Worm (Caenorhabditis elegans) whole organism, L4/young adult: Measurements from ENCODE around the gene dnj-9.
A peak's percentile ranks its signal among the peaks of the same experiment; 100 is the strongest.
"Not testable (repeated sequence)": the region's sequence is repeated elsewhere in the genome, so short reads cannot be mapped to it uniquely, and the experiment has no call there.

Experiments used
- W03F9.2 ChIP-seq: fragments of 150-350 bp; optimal IDR thresholded peaks from 2 replicates; lab custom pipeline; 2014; ENCODE audit warnings: missing biosample characterization, missing genetic modification characterization
- dao-5 ChIP-seq: sonication (generic microtip); optimal IDR thresholded peaks from 2 replicates; lab custom pipeline; 2016; ENCODE audit warnings: missing genotype, missing genetic modification characterization, moderate library complexity, missing compliant biosample characterization
- him-1 ChIP-seq: sonication (generic microtip); optimal IDR thresholded peaks from 2 replicates; lab custom pipeline; 2016; ENCODE audit warnings: missing genotype, missing genetic modification reagents, missing genetic modification characterization, missing compliant biosample characterization

Gene dnj-9

ce11 chrII:4851594-4852106 is at the start of gene dnj-9:
Gene dnj-9 (plus strand): TSS chrII:4852056.
- TF ChIP-seq dao-5 (tag; lab: Kevin White, UChicago) (no peak), W03F9.2 (tag; lab: Kevin White, UChicago) (peak; percentile 97), him-1 (tag; lab: Kevin White, UChicago) (peak; percentile 92)

DNA sequence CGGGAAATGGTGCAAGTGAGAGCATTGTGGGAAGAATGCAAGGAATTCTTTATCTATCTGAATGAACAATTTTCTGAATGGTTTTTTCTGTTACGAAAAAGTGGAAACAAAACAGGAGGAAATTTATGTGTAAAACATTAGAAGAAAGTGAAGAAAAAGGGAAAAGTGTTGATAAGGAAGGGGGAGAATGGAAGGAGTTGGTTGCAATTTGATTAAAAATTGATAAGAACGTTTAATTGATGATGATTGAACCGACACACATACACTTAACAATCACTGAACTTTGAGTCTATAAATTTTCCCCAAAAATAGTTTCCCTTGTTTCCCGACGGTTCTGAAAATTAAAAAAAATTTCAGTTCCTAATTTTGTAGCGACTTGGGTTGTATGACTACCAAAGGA is 48.9 kb upstream of the dnj-9 start:
- no peak for TF ChIP-seq dao-5 (tag; lab: Kevin White, UChicago)

DNA sequence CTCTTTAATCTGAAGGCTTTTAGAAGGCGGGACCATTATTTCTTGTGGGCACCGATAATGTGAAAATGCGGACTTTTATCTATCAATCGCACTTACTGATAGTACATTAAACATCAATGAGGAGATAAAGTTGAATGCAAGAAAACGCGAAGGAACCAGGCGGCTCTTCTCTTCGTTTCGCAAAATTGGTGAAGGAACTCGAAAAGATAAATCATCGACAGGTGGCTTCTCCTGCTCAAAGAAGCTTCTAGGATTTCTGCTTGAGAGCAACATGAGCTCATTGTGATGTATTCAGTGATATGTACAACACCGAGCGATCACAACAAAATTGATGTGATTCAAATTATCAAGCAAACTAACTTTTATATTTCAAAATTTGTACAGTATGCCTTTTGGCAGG is 46.1 kb upstream of the dnj-9 start:
- TF ChIP-seq W03F9.2 (tag; lab: Kevin White, UChicago) (no peak), him-1 (tag; lab: Kevin White, UChicago) (no peak), dao-5 (tag; lab: Kevin White, UChicago) (no peak)

ce11 chrII:4806261-4806660 is 45.6 kb upstream of the dnj-9 start:
- TF ChIP-seq W03F9.2 (tag; lab: Kevin White, UChicago) (no peak), him-1 (tag; lab: Kevin White, UChicago) (no peak), dao-5 (tag; lab: Kevin White, UChicago) (no peak)

DNA sequence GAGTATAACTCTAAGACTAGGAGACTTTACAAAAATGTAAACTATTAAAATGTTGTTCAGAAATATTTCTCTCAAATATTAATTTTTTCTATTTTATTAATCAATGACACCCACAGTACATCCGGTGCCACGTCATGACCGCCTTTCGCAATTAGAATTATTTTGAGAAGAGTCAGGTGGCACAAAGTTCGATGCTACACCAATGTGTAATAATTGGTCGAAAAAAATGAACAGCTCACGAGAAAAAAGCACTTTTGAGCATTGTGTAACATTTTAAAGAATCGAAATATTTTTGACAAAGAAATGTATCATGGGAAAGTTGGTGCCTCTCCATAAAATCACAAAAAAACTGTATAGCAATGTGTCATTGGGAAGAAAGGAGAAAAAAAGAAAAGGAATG is 45.1 kb upstream of the dnj-9 start:
- TF ChIP-seq W03F9.2 (tag; lab: Kevin White, UChicago) (no peak), dao-5 (tag; lab: Kevin White, UChicago) (no peak), him-1 (tag; lab: Kevin White, UChicago) (no peak)

- TF ChIP-seq W03F9.2 (tag; lab: Kevin White, UChicago), result no peak
- TF ChIP-seq him-1 (tag; lab: Kevin White, UChicago), result no peak
- TF ChIP-seq dao-5 (tag; lab: Kevin White, UChicago), result no peak
Observed at ce11 chrII:4811986-4812385, 39.9 kb upstream of the dnj-9 start, which contains the start of gene rig-6. Gene rig-6 (minus strand): TSS chrII:4812086.

- TF ChIP-seq W03F9.2 (tag; lab: Kevin White, UChicago) (no peak), him-1 (tag; lab: Kevin White, UChicago) (no peak), dao-5 (tag; lab: Kevin White, UChicago) (no peak)
Observed at ce11 chrII:4815356-4815755, 36.5 kb upstream of the dnj-9 start.

DNA sequence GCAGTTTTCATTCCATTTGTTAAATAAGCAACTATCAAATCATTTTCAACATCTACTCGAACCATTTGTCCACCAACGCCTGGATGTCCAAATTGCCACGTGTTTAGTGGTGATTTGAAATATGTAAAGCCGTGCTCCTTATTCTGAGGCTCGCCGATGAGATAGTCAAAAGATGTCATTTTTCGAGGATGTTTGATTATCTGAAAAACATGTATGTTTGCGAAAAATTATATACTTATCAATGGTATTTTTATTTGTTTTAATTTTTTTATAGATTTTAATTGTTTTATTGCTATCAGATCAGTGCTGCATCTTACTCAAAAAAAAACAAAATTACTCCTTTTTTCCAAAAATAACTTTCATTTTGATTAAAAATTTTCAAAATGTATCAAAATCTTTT is 33.1 kb upstream of the dnj-9 start:
- TF ChIP-seq W03F9.2 (tag; lab: Kevin White, UChicago) (no peak), dao-5 (tag; lab: Kevin White, UChicago) (no peak), him-1 (tag; lab: Kevin White, UChicago) (no peak)

DNA sequence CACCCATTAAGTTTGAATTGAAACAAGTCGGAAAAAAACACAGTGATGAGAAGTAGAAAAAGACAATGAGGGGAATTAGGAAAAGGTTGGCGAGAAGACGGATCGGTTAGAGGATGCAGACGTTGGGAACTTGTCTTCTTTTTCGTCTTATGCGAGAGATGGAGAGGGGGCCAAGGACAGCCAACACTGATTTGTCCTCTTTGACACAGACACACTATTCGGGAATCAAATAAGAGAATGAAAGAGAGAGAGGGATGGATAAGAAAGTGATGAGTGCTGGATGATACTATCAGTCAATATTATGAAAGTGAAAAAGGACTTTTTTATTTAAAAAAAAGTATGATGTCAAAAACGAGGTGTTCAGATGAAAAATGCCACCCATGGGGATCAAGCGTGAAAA is 30.1 kb upstream of the dnj-9 start, which contains the start of gene lact-5:
Gene lact-5, minus strand, starts transcription at position 1 of the 400 bp plus-strand sequence.
- TF ChIP-seq dao-5 (tag; lab: Kevin White, UChicago), result no peak
- no peak for TF ChIP-seq W03F9.2 (tag; lab: Kevin White, UChicago)
- TF ChIP-seq him-1 (tag; lab: Kevin White, UChicago), result no peak

DNA sequence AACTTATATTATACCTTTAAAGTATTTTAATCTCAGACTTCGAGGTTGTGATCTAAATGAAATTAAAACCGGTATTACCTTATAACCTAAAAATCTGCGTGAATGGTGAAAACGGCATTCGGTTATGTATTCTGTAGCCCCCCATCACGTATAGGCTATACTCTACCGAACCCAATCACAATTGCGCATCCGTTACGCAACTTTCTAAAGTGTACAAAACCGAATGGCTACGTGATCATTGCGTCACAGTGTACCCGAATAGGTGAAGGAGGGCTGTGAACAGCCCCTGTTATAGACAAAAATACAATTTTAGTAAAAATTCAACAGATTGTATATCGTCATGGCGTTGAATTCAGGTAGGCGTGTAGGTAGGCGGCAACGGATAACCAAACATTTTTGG is 29.2 kb upstream of the dnj-9 start:
- TF ChIP-seq him-1 (tag; lab: Kevin White, UChicago), result no peak

DNA sequence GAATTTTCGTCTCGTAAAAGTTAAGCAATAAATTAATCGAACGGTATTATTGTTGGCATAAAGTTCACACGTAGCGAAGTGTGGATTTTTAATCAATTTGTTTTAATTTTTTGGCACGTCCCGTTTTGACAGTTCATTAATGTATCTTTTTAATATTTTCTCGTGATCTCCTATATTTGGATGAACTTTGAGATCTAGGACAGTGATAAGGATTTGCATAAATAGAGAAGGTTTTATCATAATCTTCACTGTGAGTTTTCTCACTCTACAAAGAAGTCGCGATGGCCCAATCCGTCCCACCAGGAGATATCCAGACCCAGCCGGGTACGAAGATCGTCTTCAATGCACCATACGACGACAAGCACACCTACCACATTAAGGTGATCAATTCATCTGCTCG is 26.7 kb upstream of the dnj-9 start, which contains the start of the genes C33F10.8 and msp-40:
Gene C33F10.8, minus strand, starts transcription at position 101 of the 400 bp plus-strand sequence.
Gene msp-40, plus strand, starts transcription at position 282 of the 400 bp plus-strand sequence.
- TF ChIP-seq dao-5, W03F9.2, him-1 (tag; lab: Kevin White, UChicago): not testable (repeated sequence)

ce11 chrII:4827734-4828609 is 23.9 kb upstream of the dnj-9 start, which contains the start of the genes fbxb-88 and tbck-1:
Gene fbxb-88 (minus strand): TSS chrII:4827884.
Gene tbck-1 (plus strand): TSS chrII:4828559.
- no peak for TF ChIP-seq dao-5 (tag; lab: Kevin White, UChicago)
- peak; percentile 35 for TF ChIP-seq W03F9.2 (tag; lab: Kevin White, UChicago)
- no peak for TF ChIP-seq him-1 (tag; lab: Kevin White, UChicago)

DNA sequence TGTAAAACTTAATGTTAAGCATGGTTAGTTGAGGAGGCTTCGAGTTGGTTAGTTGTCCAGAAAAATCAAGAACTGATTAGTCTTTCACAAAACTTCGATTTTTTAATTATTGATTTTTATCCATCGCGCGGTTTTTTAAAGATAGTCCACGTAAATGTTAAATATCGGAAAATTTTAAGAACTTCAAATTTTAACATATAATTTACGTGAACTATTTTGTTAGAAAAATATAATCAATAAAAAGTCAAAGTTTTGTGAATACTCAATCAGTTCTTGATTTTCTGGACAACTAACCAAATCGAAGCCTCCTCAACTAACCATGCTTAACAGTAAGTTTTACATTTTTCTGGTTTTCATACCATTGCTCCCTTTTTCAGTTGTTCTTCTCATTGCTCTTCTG is 17.1 kb upstream of the dnj-9 start, which contains the start of the genes C33F10.11 and C33F10.1:
Gene C33F10.11, minus strand, starts transcription at position 101 of the 400 bp plus-strand sequence.
Gene C33F10.1, plus strand, starts transcription at position 263 of the 400 bp plus-strand sequence.
- TF ChIP-seq dao-5 (tag; lab: Kevin White, UChicago) (no peak), W03F9.2 (tag; lab: Kevin White, UChicago) (no peak), him-1 (tag; lab: Kevin White, UChicago) (no peak)
